Fruit fly (Drosophila melanogaster) whole organism, embryonic: ENCODE data around the gene Aef1.

Experiments
- Adf1 ChIP-seq: fragments of 200-800 bp; sonication (Bioruptor generic); IDR thresholded peaks from 2 replicates; pipeline ENCODE4 v1.3.6; 2022; ENCODE audit warnings: missing biosample characterization, missing genetic modification characterization
- Atf3 ChIP-seq: fragments of 200-800 bp; sonication (Bioruptor generic); optimal IDR thresholded peaks from 3 replicates; lab custom pipeline; 2016; ENCODE audit warnings: missing biosample characterization, missing genetic modification characterization
- Atf6 ChIP-seq: fragments of 200-800 bp; sonication (Bioruptor generic); IDR thresholded peaks from 2 replicates; pipeline ENCODE4 v1.3.6; 2022; ENCODE audit warnings: missing biosample characterization, missing genetic modification characterization
- Awh ChIP-seq: fragments of 200-800 bp; sonication (Bioruptor generic); IDR thresholded peaks from 2 replicates; pipeline ENCODE4, ENCODE4 v1.3.6; 2022; ENCODE audit warnings: missing biosample characterization, missing genetic modification characterization
- Bdp1 ChIP-seq: fragments of 200-800 bp; sonication (Bioruptor generic); optimal IDR thresholded peaks from 3 replicates; lab custom pipeline; 2016; ENCODE audit warnings: missing biosample characterization, missing genetic modification characterization
- BtbVII ChIP-seq: fragments of 200-800 bp; sonication (Bioruptor generic); optimal IDR thresholded peaks from 3 replicates; lab custom pipeline; 2017; ENCODE audit warnings: missing biosample characterization, mild to moderate bottlenecking, missing genetic modification characterization
- Bteb2 ChIP-seq: fragments of 200-800 bp; sonication (Bioruptor generic); optimal IDR thresholded peaks from 2 replicates; lab custom pipeline; 2016; ENCODE audit warnings: missing biosample characterization, missing genetic modification characterization
- CG1024 ChIP-seq: fragments of 200-800 bp; sonication (Bioruptor generic); IDR thresholded peaks from 2 replicates; pipeline ENCODE4 v1.3.6; 2022; ENCODE audit warnings: missing biosample characterization, missing genetic modification characterization
- CG10366 ChIP-seq: fragments of 200-800 bp; sonication (Bioruptor generic); IDR thresholded peaks from 2 replicates; pipeline ENCODE4 v1.3.6; 2022; ENCODE audit warnings: missing biosample characterization, missing genetic modification characterization
- CG11085 ChIP-seq: fragments of 200-800 bp; sonication (Bioruptor generic); IDR thresholded peaks from 2 replicates; pipeline ENCODE4 v1.3.6; 2022; ENCODE audit warnings: missing biosample characterization, missing genetic modification characterization
- CG11456 ChIP-seq: fragments of 200-800 bp; sonication (Bioruptor generic); IDR thresholded peaks from 3 replicates; pipeline ENCODE4 v1.3.6; 2022; ENCODE audit warnings: missing biosample characterization, missing genetic modification characterization
- CG11560 ChIP-seq: fragments of 200-800 bp; sonication (Bioruptor generic); IDR thresholded peaks from 3 replicates; pipeline ENCODE4 v1.3.6; 2022; ENCODE audit warnings: missing biosample characterization, missing genetic modification characterization
- CG11723 ChIP-seq: fragments of 200-800 bp; sonication (Bioruptor generic); optimal IDR thresholded peaks from 2 replicates; lab custom pipeline; 2017; ENCODE audit warnings: missing biosample characterization, mild to moderate bottlenecking, missing genetic modification characterization
- CG12942 ChIP-seq: fragments of 200-800 bp; sonication (Bioruptor generic); optimal IDR thresholded peaks from 3 replicates; lab custom pipeline; 2016; ENCODE audit warnings: missing biosample characterization, missing genetic modification characterization
- CG14965 ChIP-seq: fragments of 200-800 bp; sonication (Bioruptor generic); optimal IDR thresholded peaks from 2 replicates; lab custom pipeline; 2016; ENCODE audit warnings: missing biosample characterization, missing genetic modification characterization, borderline replicate concordance
- CG15601 ChIP-seq: fragments of 200-800 bp; sonication (Bioruptor generic); optimal IDR thresholded peaks from 3 replicates; lab custom pipeline; 2019; ENCODE audit warnings: missing biosample characterization, mild to moderate bottlenecking, missing genetic modification characterization, moderate library complexity
- CG16863 ChIP-seq: fragments of 200-800 bp; sonication (Bioruptor generic); optimal IDR thresholded peaks from 3 replicates; lab custom pipeline; 2016; ENCODE audit warnings: missing biosample characterization, missing genetic modification characterization
- CG18764 ChIP-seq: fragments of 200-800 bp; sonication (Bioruptor generic); optimal IDR thresholded peaks from 3 replicates; lab custom pipeline; 2016; ENCODE audit warnings: missing biosample characterization, missing genetic modification characterization
- CG30403 ChIP-seq: fragments of 200-800 bp; sonication (Bioruptor generic); optimal IDR thresholded peaks from 3 replicates; lab custom pipeline; 2016; ENCODE audit warnings: missing biosample characterization, missing genetic modification characterization
- CG31365 ChIP-seq: fragments of 200-800 bp; sonication (Bioruptor generic); optimal IDR thresholded peaks from 2 replicates; lab custom pipeline; 2018; ENCODE audit warnings: missing biosample characterization, mild to moderate bottlenecking, missing genetic modification characterization
- CG42726 ChIP-seq: fragments of 200-800 bp; sonication (Bioruptor generic); IDR thresholded peaks from 2 replicates; pipeline ENCODE4 v1.3.6; 2022; ENCODE audit warnings: missing biosample characterization, missing genetic modification characterization; ENCODE audit not compliant: partially characterized antibody
- CG7786 ChIP-seq: fragments of 200-800 bp; sonication (Bioruptor generic); optimal IDR thresholded peaks from 2 replicates; lab custom pipeline; 2016; ENCODE audit warnings: missing biosample characterization, missing genetic modification characterization
- CG8944 ChIP-seq: fragments of 200-800 bp; sonication (Bioruptor generic); optimal IDR thresholded peaks from 3 replicates; lab custom pipeline; 2016; ENCODE audit warnings: missing biosample characterization, missing genetic modification characterization
- GATAe ChIP-seq: fragments of 200-800 bp; sonication (Bioruptor generic); conservative IDR thresholded peaks from 2 replicates; pipeline ENCODE4 v1.3.6; 2022; ENCODE audit warnings: missing biosample characterization, missing genetic modification characterization
- H2.0 ChIP-seq: fragments of 200-800 bp; sonication (Bioruptor generic); IDR thresholded peaks from 2 replicates; pipeline ENCODE4 v1.3.6; 2022; ENCODE audit warnings: missing biosample characterization, missing genetic modification characterization
- HHEX ChIP-seq: fragments of 200-800 bp; sonication (Bioruptor generic); optimal IDR thresholded peaks from 3 replicates; lab custom pipeline; 2017; ENCODE audit warnings: missing biosample characterization, mild to moderate bottlenecking, missing genetic modification characterization, missing genetic modification reagents
- HLH4C ChIP-seq: fragments of 200-800 bp; sonication (Bioruptor generic); IDR thresholded peaks from 3 replicates; pipeline ENCODE4 v1.3.6; 2022; ENCODE audit warnings: missing biosample characterization, missing genetic modification characterization; ENCODE audit not compliant: partially characterized antibody
- Lim3 ChIP-seq: fragments of 200-800 bp; sonication (Bioruptor generic); IDR thresholded peaks from 2 replicates; pipeline ENCODE4 v1.3.6; 2022; ENCODE audit warnings: missing biosample characterization, missing genetic modification characterization
- MBD-R2 ChIP-seq: fragments of 200-800 bp; sonication (Bioruptor generic); IDR thresholded peaks from 2 replicates; pipeline ENCODE4 v1.3.6; 2022; ENCODE audit warnings: missing biosample characterization, missing genetic modification characterization
- Mrtf ChIP-seq: fragments of 200-800 bp; sonication (Bioruptor generic); IDR thresholded peaks from 3 replicates; pipeline ENCODE4 v1.3.6; 2022; ENCODE audit warnings: missing biosample characterization, missing genetic modification characterization
- NFAT ChIP-seq: fragments of 200-800 bp; sonication (Bioruptor generic); IDR thresholded peaks from 2 replicates; pipeline ENCODE4 v1.3.6; 2022; ENCODE audit warnings: missing biosample characterization, missing genetic modification characterization
- Nf-YC ChIP-seq: fragments of 200-800 bp; optimal IDR thresholded peaks from 3 replicates; lab custom pipeline; 2019; ENCODE audit warnings: missing biosample characterization, mild to moderate bottlenecking, missing genetic modification characterization, moderate library complexity
- ara ChIP-seq: fragments of 200-800 bp; sonication (Bioruptor generic); IDR thresholded peaks from 2 replicates; pipeline ENCODE4 v1.3.6; 2022; ENCODE audit warnings: missing biosample characterization, missing genetic modification characterization
- bab2 ChIP-seq: fragments of 200-800 bp; sonication (Bioruptor generic); optimal IDR thresholded peaks from 2 replicates; lab custom pipeline; 2016; ENCODE audit warnings: missing biosample characterization, missing genetic modification characterization
- chn ChIP-seq: fragments of 200-800 bp; sonication (Bioruptor generic); optimal IDR thresholded peaks from 2 replicates; lab custom pipeline; 2016; ENCODE audit warnings: missing biosample characterization, missing genetic modification characterization
- ci ChIP-seq: fragments of 200-800 bp; sonication (Bioruptor generic); IDR thresholded peaks from 3 replicates; pipeline ENCODE4 v1.3.6; 2022; ENCODE audit warnings: missing biosample characterization, missing genetic modification characterization
- eve ChIP-seq, 2 experiments: fragments of >200 bp; optimal IDR thresholded peaks; 2 replicates each; lab custom pipeline; 2017; ENCODE audit warnings: missing biosample characterization in 2 of 2, missing genetic modification characterization in 2 of 2
- fu2 ChIP-seq: fragments of 200-800 bp; sonication (Bioruptor generic); optimal IDR thresholded peaks from 2 replicates; lab custom pipeline; 2016; ENCODE audit warnings: missing biosample characterization, missing genetic modification characterization
- gcm ChIP-seq: fragments of 200-800 bp; sonication (Bioruptor generic); optimal IDR thresholded peaks from 2 replicates; lab custom pipeline; 2019; ENCODE audit warnings: missing biosample characterization, mild to moderate bottlenecking, missing genetic modification characterization, moderate library complexity
- gsb-n ChIP-seq: fragments of 200-800 bp; sonication (Bioruptor generic); optimal IDR thresholded peaks from 3 replicates; lab custom pipeline; 2018; ENCODE audit warnings: missing biosample characterization, mild to moderate bottlenecking, missing genetic modification characterization
- kay ChIP-seq: fragments of 200-800 bp; sonication (Bioruptor generic); optimal IDR thresholded peaks from 2 replicates; lab custom pipeline; 2016; ENCODE audit warnings: missing biosample characterization, missing genetic modification characterization
- lab ChIP-seq: fragments of 200-800 bp; sonication (Bioruptor generic); optimal IDR thresholded peaks from 3 replicates; lab custom pipeline; 2017; ENCODE audit warnings: missing biosample characterization, missing genetic modification characterization, mild to moderate bottlenecking, moderate library complexity, missing genetic modification reagents
- nom ChIP-seq: fragments of 200-800 bp; sonication (Bioruptor generic); optimal IDR thresholded peaks from 2 replicates; lab custom pipeline; 2017; ENCODE audit warnings: missing biosample characterization, missing genetic modification characterization, mild to moderate bottlenecking, moderate library complexity, missing genetic modification reagents
- pita ChIP-seq: fragments of 200-800 bp; sonication (Bioruptor generic); optimal IDR thresholded peaks from 2 replicates; lab custom pipeline; 2017; ENCODE audit warnings: missing biosample characterization, mild to moderate bottlenecking, missing genetic modification characterization
- pzg ChIP-seq: fragments of 200-800 bp; sonication (Bioruptor generic); optimal IDR thresholded peaks from 3 replicates; lab custom pipeline; 2018; ENCODE audit warnings: missing biosample characterization, mild to moderate bottlenecking, missing genetic modification characterization, moderate library complexity
- ranshi ChIP-seq: fragments of 200-800 bp; sonication (Bioruptor generic); IDR thresholded peaks from 2 replicates; pipeline ENCODE4 v1.3.6; 2022; ENCODE audit warnings: missing biosample characterization, missing genetic modification characterization
- sc ChIP-seq, 3 experiments: fragments of >200 bp in 2 of 3; fragments of 200-800 bp in 1 of 3; sonication (Bioruptor generic) in 1 of 3; optimal IDR thresholded peaks; 2 replicates in 2 of 3; 3 replicates in 1 of 3; lab custom pipeline; 2017; ENCODE audit warnings: mild to moderate bottlenecking in 1 of 3, missing biosample characterization in 1 of 3, missing genetic modification characterization in 1 of 3, missing genetic modification reagents in 1 of 3
- schlank ChIP-seq: fragments of 200-800 bp; sonication (Bioruptor generic); optimal IDR thresholded peaks from 2 replicates; lab custom pipeline; 2018; ENCODE audit warnings: missing biosample characterization, mild to moderate bottlenecking, missing genetic modification characterization
- sens ChIP-seq: fragments of 200-800 bp; sonication (Bioruptor generic); peaks from one replicate; lab custom pipeline; 2016; ENCODE audit warnings: missing biosample characterization, missing genetic modification characterization
- slbo ChIP-seq: fragments of 200-800 bp; sonication (Bioruptor generic); IDR thresholded peaks from 2 replicates; pipeline ENCODE4 v1.3.6; 2022; ENCODE audit warnings: missing biosample characterization, missing genetic modification characterization
- ttk ChIP-seq: fragments of 200-800 bp; sonication (Bioruptor generic); IDR thresholded peaks from 2 replicates; pipeline ENCODE4 v2.1.2; 2022; ENCODE audit warnings: missing biosample characterization, missing genetic modification characterization
- yki ChIP-seq: fragments of >200 bp; optimal IDR thresholded peaks from 3 replicates; lab custom pipeline; 2018

Gene Aef1

dm6 chr3L:21479636-21480035 lies 46.4 kb downstream of the Aef1 start (continued):
- TF ChIP-seq CG7786 (GFP tag; lab: Kevin White, UChicago): no peak
- 0 out of 3 replicates have a peak, but pooled peaks have one; percentile 11 for TF ChIP-seq Mrtf (GFP tag; lab: Robert Waterston, UW)
- no peak for TF ChIP-seq Atf3
- peak; percentile 63; the same call in 1 of the 2 replicates for TF ChIP-seq CG1024 (GFP tag; lab: Robert Waterston, UW)
- TF ChIP-seq ttk (GFP tag; lab: Robert Waterston, UW): peak; percentile 67
- TF ChIP-seq slbo (GFP tag; lab: Robert Waterston, UW): no peak
- TF ChIP-seq Bdp1: no peak
- TF ChIP-seq gcm (GFP tag; lab: Kevin White, UChicago): peak; percentile 79
- no peak for TF ChIP-seq CG11560
- no peak for TF ChIP-seq CG15601 (tag; lab: Kevin White, UChicago)
- TF ChIP-seq BtbVII (GFP tag; lab: Kevin White, UChicago): no peak
- TF ChIP-seq HHEX (GFP tag; lab: Kevin White, UChicago): peak; percentile 43
- peak; percentile 50 for TF ChIP-seq yki (lab: Kevin White, UChicago)
- TF ChIP-seq HLH4C: no peak
- peak; percentile 41 for TF ChIP-seq H2.0
- TF ChIP-seq pita (GFP tag; lab: Kevin White, UChicago): no peak
- TF ChIP-seq Nf-YC (tag; lab: Kevin White, UChicago): peak; percentile 98
- TF ChIP-seq bab2 (GFP tag; lab: Kevin White, UChicago): no peak
- TF ChIP-seq CG16863 (GFP tag; lab: Kevin White, UChicago): peak; percentile 12
- peak; percentile 81 for TF ChIP-seq Adf1
- TF ChIP-seq Lim3 (GFP tag; lab: Robert Waterston, UW): no peak
- TF ChIP-seq CG14965 (GFP tag; lab: Kevin White, UChicago): no peak
- TF ChIP-seq ci (GFP tag; lab: Robert Waterston, UW): peak; percentile 92
- no peak for TF ChIP-seq ranshi (GFP tag; lab: Robert Waterston, UW)
- 0 out of 2 replicates have a peak, but pooled peaks have one; percentile 6 for TF ChIP-seq CG42726 (GFP tag; lab: Robert Waterston, UW)
- TF ChIP-seq Bteb2 (GFP tag; lab: Kevin White, UChicago): no peak
- no peak for TF ChIP-seq CG18764 (GFP tag; lab: Kevin White, UChicago)
- TF ChIP-seq chn (GFP tag; lab: Kevin White, UChicago): no peak
- no peak; the same call in 1 of the 2 replicates for TF ChIP-seq Awh (GFP tag; lab: Robert Waterston, UW)
- TF ChIP-seq sens (GFP tag; lab: Kevin White, UChicago): peak; percentile 90
- no peak for TF ChIP-seq kay (GFP tag; lab: Kevin White, UChicago)
- TF ChIP-seq Atf6 (GFP tag; lab: Robert Waterston, UW): peak; percentile 11; the same call in 1 of the 2 replicates
- TF ChIP-seq CG8944: no peak
- no peak for TF ChIP-seq CG30403 (GFP tag; lab: Kevin White, UChicago)
- no peak for TF ChIP-seq pzg
- peak; percentile 48; the same call in 1 of the 2 replicates for TF ChIP-seq ara (GFP tag; lab: Robert Waterston, UW)
- TF ChIP-seq nom (GFP tag; lab: Kevin White, UChicago): peak; percentile 71
- TF ChIP-seq CG11456 (GFP tag; lab: Robert Waterston, UW): 0 out of 3 replicates have a peak, but pooled peaks have one; percentile 42
- no peak for TF ChIP-seq sc (optimal IDR thresholded peaks at IDR 0.05; lab: Kevin White, UChicago)
- TF ChIP-seq sc (GFP tag; optimal IDR thresholded peaks at IDR 0.05; lab: Kevin White, UChicago): peak; percentile 30
- TF ChIP-seq NFAT: no peak
- TF ChIP-seq GATAe (GFP tag; lab: Robert Waterston, UW): no peak
- no peak for TF ChIP-seq fu2 (GFP tag; lab: Kevin White, UChicago)
- no peak for TF ChIP-seq schlank (tag; lab: Kevin White, UChicago)
- TF ChIP-seq MBD-R2 (GFP tag; lab: Robert Waterston, UW): no peak
- no peak for TF ChIP-seq CG12942 (GFP tag; lab: Kevin White, UChicago)
- peak; percentile 48 for TF ChIP-seq CG11723 (GFP tag; lab: Kevin White, UChicago)
- peak; percentile 24; the same call in 1 of the 2 replicates for TF ChIP-seq CG10366 (GFP tag; lab: Robert Waterston, UW)
- no peak for TF ChIP-seq eve (GFP tag; optimal IDR thresholded peaks at IDR 0.05; lab: Kevin White, UChicago)
- TF ChIP-seq gsb-n (tag; lab: Kevin White, UChicago): peak; percentile 36
- TF ChIP-seq lab (GFP tag; lab: Kevin White, UChicago): peak; percentile 63
- TF ChIP-seq CG11085 (GFP tag; lab: Robert Waterston, UW): no peak
- TF ChIP-seq CG31365 (tag; lab: Kevin White, UChicago): peak; percentile 56
